Worm (Caenorhabditis elegans): Measurements from ENCODE around the gene Y39E4B.5.

- no peak for TF ChIP-seq hlh-30 (tag; optimal IDR thresholded peaks at IDR 0.05; ENCODE audit: insufficient read depth)
- TF ChIP-seq pha-4 (GFP tag; IDR thresholded peaks at IDR 0.05) = no peak
- no peak for TF ChIP-seq pha-4 (tag; optimal IDR thresholded peaks at IDR 0.05)
- no peak for TF ChIP-seq nhr-25 (tag; optimal IDR thresholded peaks at IDR 0.05; ENCODE audit: borderline replicate concordance, insufficient read depth)
Observed at ce11 chrIII:13160636-13161035, 9.1 kb upstream of the Y39E4B.5 start.
